Fruit fly (Drosophila melanogaster) S2 (cell line): ENCODE measurements around the gene Lectin-galC1.

Source experiments
- CG8478 ChIP-seq: fragments of >200 bp; optimal IDR thresholded peaks from 2 replicates; lab custom pipeline; 2018
- CTCF ChIP-seq, 2 experiments: fragments of >200 bp; optimal IDR thresholded peaks; 2 replicates each; lab custom pipeline; 2018

- TF ChIP-seq CG8478 (no peak), CTCF (optimal IDR thresholded peaks at IDR 0.05; lab: Kevin White, UChicago) (no peak)
Measured at dm6 chr2L:19438685-19439597, 21.7 kb downstream of the Lectin-galC1 start.
